Worm (Caenorhabditis elegans) whole organism, young adult: Measurements from ENCODE around the gene clec-141.

Experiments
- B0035.1 ChIP-seq: sonication (generic microtip); optimal IDR thresholded peaks from 2 replicates; lab custom pipeline; 2016; ENCODE audit warnings: missing genetic modification characterization, mild to moderate bottlenecking, missing compliant biosample characterization, missing genotype, missing genetic modification reagents
- B0261.1 ChIP-seq: sonication (generic microtip); optimal IDR thresholded peaks from 2 replicates; lab custom pipeline; 2016; ENCODE audit warnings: mild to moderate bottlenecking, missing genetic modification characterization, moderate library complexity, missing compliant biosample characterization
- B0336.3 ChIP-seq: fragments of 200-800 bp; sonication (Bioruptor generic); IDR thresholded peaks from 2 replicates; pipeline ENCODE4 v1.3.6; 2022; ENCODE audit warnings: missing genetic modification characterization, missing compliant biosample characterization
- C06A6.2 ChIP-seq: fragments of 200-800 bp; sonication (Bioruptor generic); conservative IDR thresholded peaks from 2 replicates; pipeline ENCODE4 v1.3.6; 2022; ENCODE audit warnings: missing genetic modification characterization, missing compliant biosample characterization
- F10E7.11 ChIP-seq: sonication (generic microtip); optimal IDR thresholded peaks from 2 replicates; lab custom pipeline; 2017; ENCODE audit warnings: mild to moderate bottlenecking, missing genetic modification characterization, moderate library complexity, missing compliant biosample characterization
- F22D6.2 ChIP-seq: sonication (generic microtip); optimal IDR thresholded peaks from 2 replicates; lab custom pipeline; 2016; ENCODE audit warnings: mild to moderate bottlenecking, missing genetic modification characterization, missing compliant biosample characterization
- F33H1.4 ChIP-seq: fragments of 200-800 bp; sonication (Bioruptor generic); IDR thresholded peaks from 2 replicates; pipeline ENCODE4 v1.3.6; 2022; ENCODE audit warnings: missing genetic modification reagents, missing genetic modification characterization, missing compliant biosample characterization
- F37B4.10 ChIP-seq: fragments of 200-800 bp; sonication (Bioruptor generic); IDR thresholded peaks from 2 replicates; pipeline ENCODE4 v1.3.6; 2022; ENCODE audit warnings: missing genetic modification characterization, missing compliant biosample characterization
- F39B2.1 ChIP-seq: fragments of 200-800 bp; sonication (Bioruptor generic); IDR thresholded peaks from 2 replicates; pipeline ENCODE4 v1.3.6; 2022; ENCODE audit warnings: missing genetic modification reagents, missing genetic modification characterization, missing compliant biosample characterization
- F49E8.2 ChIP-seq: sonication (generic microtip); optimal IDR thresholded peaks from 3 replicates; lab custom pipeline; 2017; ENCODE audit warnings: missing genetic modification characterization, mild to moderate bottlenecking, missing compliant biosample characterization, antibody characterized with exemption, moderate library complexity; ENCODE audit not compliant: insufficient read depth
- T07F8.4 ChIP-seq: sonication (generic microtip); optimal IDR thresholded peaks from 2 replicates; lab custom pipeline; 2016; ENCODE audit warnings: mild to moderate bottlenecking, missing genetic modification characterization, moderate library complexity, missing compliant biosample characterization
- Y53G8AR.9 ChIP-seq: fragments of 200-800 bp; sonication (Bioruptor generic); conservative IDR thresholded peaks from 2 replicates; pipeline ENCODE4 v1.3.6; 2022; ENCODE audit warnings: missing genetic modification reagents, missing genetic modification characterization, missing compliant biosample characterization
- Y56A3A.18 ChIP-seq: fragments of 200-800 bp; sonication (Bioruptor generic); IDR thresholded peaks from 2 replicates; pipeline ENCODE4 v1.3.6; 2022; ENCODE audit warnings: missing genetic modification reagents, missing genetic modification characterization, missing compliant biosample characterization
- ZK185.1 ChIP-seq: sonication (generic microtip); optimal IDR thresholded peaks from 2 replicates; lab custom pipeline; 2016; ENCODE audit warnings: mild to moderate bottlenecking, missing genetic modification characterization, missing compliant biosample characterization; ENCODE audit not compliant: poor library complexity, severe bottlenecking
- athp-1 ChIP-seq: sonication (generic microtip); optimal IDR thresholded peaks from 2 replicates; lab custom pipeline; 2017; ENCODE audit warnings: mild to moderate bottlenecking, missing genetic modification characterization, missing compliant biosample characterization
- attf-5 ChIP-seq: fragments of 200-800 bp; sonication (Bioruptor generic); optimal IDR thresholded peaks from 2 replicates; lab custom pipeline; 2018; ENCODE audit warnings: mild to moderate bottlenecking, missing genetic modification characterization, missing compliant biosample characterization
- attf-6 ChIP-seq: fragments of 200-800 bp; sonication (Bioruptor generic); IDR thresholded peaks from 2 replicates; pipeline ENCODE4 v1.3.6; 2022; ENCODE audit warnings: missing genetic modification reagents, missing genetic modification characterization, missing compliant biosample characterization
- cebp-2 ChIP-seq: fragments of 200-800 bp; sonication (Bioruptor generic); IDR thresholded peaks from 2 replicates; pipeline ENCODE4 v1.3.6; 2022; ENCODE audit warnings: missing genetic modification characterization, missing compliant biosample characterization
- ceh-100 ChIP-seq: fragments of 200-800 bp; sonication (Bioruptor generic); IDR thresholded peaks from 2 replicates; pipeline ENCODE4 v1.3.6; 2022; ENCODE audit warnings: missing genetic modification reagents, missing genetic modification characterization, missing compliant biosample characterization
- ceh-27 ChIP-seq: fragments of 200-800 bp; sonication (Bioruptor generic); optimal IDR thresholded peaks from 2 replicates; lab custom pipeline; 2018; ENCODE audit warnings: mild to moderate bottlenecking, missing genetic modification characterization, moderate library complexity, missing compliant biosample characterization
- ceh-40 ChIP-seq: fragments of 200-800 bp; sonication (Bioruptor generic); IDR thresholded peaks from 2 replicates; pipeline ENCODE4 v1.3.6; 2022; ENCODE audit warnings: missing genetic modification characterization, missing compliant biosample characterization
- die-1 ChIP-seq: sonication (generic microtip); optimal IDR thresholded peaks from 2 replicates; lab custom pipeline; 2016; ENCODE audit warnings: missing genotype, mild to moderate bottlenecking, missing genetic modification characterization, missing compliant biosample characterization
- dpff-1 ChIP-seq: sonication (generic microtip); optimal IDR thresholded peaks from 2 replicates; lab custom pipeline; 2017; ENCODE audit warnings: mild to moderate bottlenecking, missing genetic modification characterization, missing compliant biosample characterization
- egrh-3 ChIP-seq: fragments of 200-800 bp; sonication (Bioruptor generic); IDR thresholded peaks from 2 replicates; pipeline ENCODE4 v1.3.6; 2022; ENCODE audit warnings: missing genetic modification reagents, missing genetic modification characterization, missing compliant biosample characterization
- ekl-4 ChIP-seq: fragments of 200-800 bp; sonication (Bioruptor generic); IDR thresholded peaks from 2 replicates; pipeline ENCODE4 v1.3.6; 2022; ENCODE audit warnings: missing genetic modification reagents, missing genetic modification characterization, missing compliant biosample characterization
- ets-4 ChIP-seq: fragments of 200-800 bp; sonication (Bioruptor generic); optimal IDR thresholded peaks from 2 replicates; lab custom pipeline; 2018; ENCODE audit warnings: mild to moderate bottlenecking, missing genetic modification characterization, missing compliant biosample characterization
- hmg-1.2 ChIP-seq: fragments of 200-800 bp; sonication (Bioruptor generic); IDR thresholded peaks from 2 replicates; pipeline ENCODE4 v1.3.6; 2022; ENCODE audit warnings: missing genetic modification reagents, missing genetic modification characterization, missing compliant biosample characterization
- hrde-1 ChIP-seq: sonication (generic microtip); optimal IDR thresholded peaks from 2 replicates; lab custom pipeline; 2016; ENCODE audit warnings: missing genetic modification characterization, mild to moderate bottlenecking, missing compliant biosample characterization, moderate library complexity, missing genotype, missing genetic modification reagents, borderline replicate concordance
- let-607 ChIP-seq, 2 experiments: fragments of 200-800 bp in 1 of 2; sonication (Bioruptor generic) in 1 of 2; sonication (generic microtip) in 1 of 2; optimal IDR thresholded peaks; 2 replicates each; lab custom pipeline; 2016 to 2018; ENCODE audit warnings: mild to moderate bottlenecking in 2 of 2, missing compliant biosample characterization in 2 of 2, missing genetic modification characterization in 2 of 2, moderate library complexity in 2 of 2, missing genotype in 1 of 2
- lin-26 ChIP-seq: fragments of 200-800 bp; sonication (Bioruptor generic); IDR thresholded peaks from 2 replicates; pipeline ENCODE4 v1.3.6; 2022; ENCODE audit warnings: missing genetic modification reagents, missing genetic modification characterization, missing compliant biosample characterization
- lin-35 ChIP-seq, 3 experiments: fragments of 150-350 bp in 2 of 3; sonication (generic microtip) in 1 of 3; optimal IDR thresholded peaks; 2 replicates each; lab custom pipeline; 2014 to 2018; ENCODE audit warnings: missing biosample characterization in 3 of 3, missing genetic modification characterization in 3 of 3, missing genetic modification reagents in 3 of 3
- lin-54 ChIP-seq: fragments of 200-800 bp; sonication (Bioruptor generic); optimal IDR thresholded peaks from 2 replicates; lab custom pipeline; 2018; ENCODE audit warnings: mild to moderate bottlenecking, missing genetic modification characterization, missing compliant biosample characterization
- lir-1 ChIP-seq: fragments of 200-800 bp; sonication (Bioruptor generic); conservative IDR thresholded peaks from 2 replicates; pipeline ENCODE4 v1.3.6; 2022; ENCODE audit warnings: missing genetic modification reagents, missing genetic modification characterization, missing compliant biosample characterization
- madf-6 ChIP-seq: fragments of 200-800 bp; sonication (Bioruptor generic); IDR thresholded peaks from 2 replicates; pipeline ENCODE4 v1.3.6; 2022; ENCODE audit warnings: missing genetic modification reagents, missing genetic modification characterization, missing compliant biosample characterization
- madf-8 ChIP-seq: fragments of 200-800 bp; sonication (Bioruptor generic); conservative IDR thresholded peaks from 2 replicates; pipeline ENCODE4 v1.3.6; 2022; ENCODE audit warnings: missing genetic modification reagents, missing genetic modification characterization, missing compliant biosample characterization
- mcd-1 ChIP-seq: fragments of 200-800 bp; sonication (Bioruptor generic); IDR thresholded peaks from 2 replicates; pipeline ENCODE4 v1.3.6; 2022; ENCODE audit warnings: missing genetic modification reagents, missing genetic modification characterization, missing compliant biosample characterization
- mes-4 ChIP-seq: sonication (generic microtip); optimal IDR thresholded peaks from 2 replicates; lab custom pipeline; 2016; ENCODE audit warnings: missing genotype, missing genetic modification characterization, missing compliant biosample characterization
- nhr-90 ChIP-seq: sonication (generic microtip); optimal IDR thresholded peaks from 2 replicates; lab custom pipeline; 2016; ENCODE audit warnings: missing genotype, mild to moderate bottlenecking, missing genetic modification characterization, missing compliant biosample characterization
- rpc-1 ChIP-seq, 2 experiments: fragments of 150-350 bp in 1 of 2; sonication (generic microtip) in 1 of 2; optimal IDR thresholded peaks; 2 replicates each; lab custom pipeline; 2014 to 2018; ENCODE audit warnings: missing biosample characterization in 1 of 2, missing genetic modification characterization in 1 of 2, missing genetic modification reagents in 1 of 2, missing genotype in 1 of 2
- snpc-1.3 ChIP-seq: sonication (generic microtip); optimal IDR thresholded peaks from 2 replicates; lab custom pipeline; 2017; ENCODE audit warnings: missing genetic modification characterization, mild to moderate bottlenecking, missing compliant biosample characterization, antibody characterized with exemption, moderate library complexity, missing genotype, missing genetic modification reagents; ENCODE audit not compliant: insufficient read depth
- snpc-3.4 ChIP-seq: sonication (generic microtip); optimal IDR thresholded peaks from 2 replicates; lab custom pipeline; 2017; ENCODE audit warnings: missing genetic modification characterization, mild to moderate bottlenecking, missing compliant biosample characterization, antibody characterized with exemption, moderate library complexity, missing genotype, missing genetic modification reagents
- unc-130 ChIP-seq: sonication (generic microtip); optimal IDR thresholded peaks from 2 replicates; lab custom pipeline; 2016; ENCODE audit warnings: missing genetic modification reagents, missing genetic modification characterization, missing compliant biosample characterization
- ztf-28 ChIP-seq: fragments of 200-800 bp; sonication (Bioruptor generic); IDR thresholded peaks from 2 replicates; pipeline ENCODE4 v1.3.6; 2022; ENCODE audit warnings: missing genetic modification reagents, missing genetic modification characterization, missing compliant biosample characterization

clec-141 gene

DNA sequence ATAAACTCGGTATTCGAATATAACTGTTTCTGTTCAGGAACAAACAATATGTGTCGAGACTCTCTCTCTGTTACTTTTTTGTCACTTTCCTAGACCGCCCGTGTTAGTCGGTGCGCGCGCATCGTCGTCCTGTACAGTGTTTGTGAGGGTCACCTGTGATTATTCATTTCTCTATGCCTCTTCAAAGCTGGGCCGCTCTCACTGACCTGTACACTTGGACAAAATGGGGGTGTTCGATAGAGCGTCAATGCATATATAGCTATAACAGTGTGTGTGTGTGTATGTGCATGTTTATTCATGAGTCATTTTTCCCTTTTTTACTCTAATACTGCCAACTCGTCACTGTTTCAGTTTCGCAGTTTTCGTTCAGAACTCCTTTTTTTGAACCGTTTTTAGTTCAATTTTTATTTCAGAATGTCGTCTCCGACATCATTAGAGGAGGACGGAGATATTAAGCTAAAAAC is 27.8 kb downstream of the clec-141 start, which contains the start of gene pkc-3 (continued):
- TF ChIP-seq ets-4 (GFP tag; lab: Kevin White, UChicago) (peak; percentile 54), F33H1.4 (GFP tag; lab: Robert Waterston, UW) (peak; percentile 29; the same call in 1 of the 2 replicates), ceh-27 (GFP tag; lab: Kevin White, UChicago) (peak; percentile 65), athp-1 (tag; lab: Kevin White, UChicago) (peak; percentile 83), unc-130 (GFP tag; lab: Kevin White, UChicago) (peak; percentile 34), mes-4 (no peak), hmg-1.2 (peak; percentile 59), hrde-1 (peak; percentile 3), madf-6 (GFP tag; lab: Robert Waterston, UW) (peak; percentile 70; the same call in 1 of the 2 replicates), B0336.3 (GFP tag; lab: Robert Waterston, UW) (peak; percentile 92), lin-26 (peak; percentile 72), dpff-1 (tag; lab: Kevin White, UChicago) (peak; percentile 44), rpc-1 (optimal IDR thresholded peaks at IDR 0.05; lab: Kevin White, UChicago) (no peak), rpc-1 (tag; optimal IDR thresholded peaks at IDR 0.05; lab: Kevin White, UChicago) (no peak), Y53G8AR.9 (GFP tag; lab: Robert Waterston, UW) (peak; percentile 86), C06A6.2 (GFP tag; lab: Robert Waterston, UW) (peak; percentile 35; the same call in 1 of the 2 replicates), F22D6.2 (tag; lab: Kevin White, UChicago) (peak; percentile 37), F39B2.1 (GFP tag; lab: Robert Waterston, UW) (0 out of 2 replicates have a peak, but pooled peaks have one; percentile 54), B0035.1 (peak; percentile 28), B0261.1 (no peak), snpc-1.3 (tag; lab: Kevin White, UChicago) (peak; percentile 30), ceh-100 (GFP tag; lab: Robert Waterston, UW) (peak; percentile 23; the same call in 1 of the 2 replicates), die-1 (tag; lab: Kevin White, UChicago) (peak; percentile 55), lir-1 (GFP tag; lab: Robert Waterston, UW) (0 out of 2 replicates have a peak, but pooled peaks have one; percentile 41), ztf-28 (GFP tag; lab: Robert Waterston, UW) (no peak), attf-5 (GFP tag; lab: Kevin White, UChicago) (peak; percentile 87), ekl-4 (GFP tag; lab: Robert Waterston, UW) (peak; percentile 78), F10E7.11 (tag; lab: Kevin White, UChicago) (no peak), lin-35 (GFP tag; optimal IDR thresholded peaks at IDR 0.05; lab: Kevin White, UChicago) (peak in 1 of 3 experiments; percentile 47), egrh-3 (GFP tag; lab: Robert Waterston, UW) (peak; percentile 35; the same call in 1 of the 2 replicates), F49E8.2 (tag; lab: Kevin White, UChicago) (peak; percentile 28), nhr-90 (peak; percentile 70), snpc-3.4 (tag; lab: Kevin White, UChicago) (peak; percentile 80), F37B4.10 (GFP tag; lab: Robert Waterston, UW) (0 out of 2 replicates have a peak, but pooled peaks have one; percentile 7), Y56A3A.18 (GFP tag; lab: Robert Waterston, UW) (peak; percentile 84; the same call in 1 of the 2 replicates), ceh-40 (GFP tag; lab: Robert Waterston, UW) (0 out of 2 replicates have a peak, but pooled peaks have one; percentile 10), lin-54 (GFP tag; lab: Kevin White, UChicago) (peak; percentile 63), ZK185.1 (peak; percentile 47), madf-8 (GFP tag; lab: Robert Waterston, UW) (no peak), attf-6 (GFP tag; lab: Robert Waterston, UW) (peak; percentile 45; the same call in 1 of the 2 replicates), mcd-1 (GFP tag; lab: Robert Waterston, UW) (peak; percentile 47; the same call in 1 of the 2 replicates), let-607 (tag; optimal IDR thresholded peaks at IDR 0.05; lab: Kevin White, UChicago) (peak; percentile 50 to 78), T07F8.4 (tag; lab: Kevin White, UChicago) (no peak), cebp-2 (0 out of 2 replicates have a peak, but pooled peaks have one; percentile 31)
